Worm (Caenorhabditis elegans) whole organism, young adult: ENCODE measurements around the gene odd-2.

Experiments
- aptf-2 ChIP-seq: fragments of 200-800 bp; sonication (Bioruptor generic); conservative IDR thresholded peaks from 2 replicates; pipeline ENCODE4 v1.3.6; 2022; ENCODE audit warnings: missing genetic modification reagents, missing genetic modification characterization, missing compliant biosample characterization
- bed-1 ChIP-seq: fragments of 200-800 bp; sonication (Bioruptor generic); IDR thresholded peaks from 2 replicates; pipeline ENCODE4 v1.3.6; 2022; ENCODE audit warnings: missing genetic modification reagents, missing genetic modification characterization, missing compliant biosample characterization
- egrh-3 ChIP-seq: fragments of 200-800 bp; sonication (Bioruptor generic); IDR thresholded peaks from 2 replicates; pipeline ENCODE4 v1.3.6; 2022; ENCODE audit warnings: missing genetic modification reagents, missing genetic modification characterization, missing compliant biosample characterization
- ekl-4 ChIP-seq: fragments of 200-800 bp; sonication (Bioruptor generic); IDR thresholded peaks from 2 replicates; pipeline ENCODE4 v1.3.6; 2022; ENCODE audit warnings: missing genetic modification reagents, missing genetic modification characterization, missing compliant biosample characterization
- lin-26 ChIP-seq: fragments of 200-800 bp; sonication (Bioruptor generic); IDR thresholded peaks from 2 replicates; pipeline ENCODE4 v1.3.6; 2022; ENCODE audit warnings: missing genetic modification reagents, missing genetic modification characterization, missing compliant biosample characterization
- lin-40 ChIP-seq: sonication (generic microtip); optimal IDR thresholded peaks from 2 replicates; lab custom pipeline; 2016; ENCODE audit warnings: missing genetic modification characterization, mild to moderate bottlenecking, missing compliant biosample characterization, missing genotype, missing genetic modification reagents
- lir-1 ChIP-seq: fragments of 200-800 bp; sonication (Bioruptor generic); conservative IDR thresholded peaks from 2 replicates; pipeline ENCODE4 v1.3.6; 2022; ENCODE audit warnings: missing genetic modification reagents, missing genetic modification characterization, missing compliant biosample characterization
- madf-6 ChIP-seq: fragments of 200-800 bp; sonication (Bioruptor generic); IDR thresholded peaks from 2 replicates; pipeline ENCODE4 v1.3.6; 2022; ENCODE audit warnings: missing genetic modification reagents, missing genetic modification characterization, missing compliant biosample characterization
- nfya-2 ChIP-seq: fragments of 200-800 bp; sonication (Bioruptor generic); IDR thresholded peaks from 2 replicates; pipeline ENCODE4 v1.3.6; 2022; ENCODE audit warnings: missing genetic modification reagents, missing genetic modification characterization, missing compliant biosample characterization
- pha-4 ChIP-seq: fragments of 150-350 bp; sonication (generic microtip); optimal IDR thresholded peaks from 2 replicates; lab custom pipeline; 2014; ENCODE audit warnings: missing biosample characterization, missing genetic modification reagents, missing genetic modification characterization
- repo-1 ChIP-seq: sonication (generic microtip); optimal IDR thresholded peaks from 2 replicates; lab custom pipeline; 2017; ENCODE audit warnings: mild to moderate bottlenecking, missing genetic modification characterization, missing compliant biosample characterization

DNA sequence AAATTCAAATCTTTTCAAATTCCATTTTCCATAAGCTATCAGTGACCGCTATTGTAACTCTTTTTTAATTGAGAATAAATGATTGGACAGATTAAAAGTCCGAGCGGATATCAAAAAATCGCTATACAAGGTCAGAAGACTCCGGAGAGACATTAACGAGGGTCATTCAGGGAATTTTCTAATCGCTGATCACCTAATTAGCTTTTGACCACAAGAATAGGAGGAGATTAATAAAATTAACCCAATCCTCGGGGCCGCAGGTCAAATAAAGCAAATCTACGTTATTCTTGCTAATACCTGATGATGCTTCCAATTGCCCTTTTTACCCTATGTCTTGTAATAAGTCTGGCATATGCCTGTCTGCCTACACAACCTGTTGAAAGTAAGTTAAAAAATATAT is 13.3 kb upstream of the odd-2 start, which contains the start of gene T25B2.1:
- TF ChIP-seq egrh-3 (GFP tag; lab: Robert Waterston, UW) (no peak), nfya-2 (GFP tag; lab: Robert Waterston, UW) (no peak), repo-1 (tag; lab: Kevin White, UChicago) (no peak), lin-26 (GFP tag; lab: Robert Waterston, UW) (no peak), lir-1 (no peak), lin-40 (tag; lab: Kevin White, UChicago) (no peak), aptf-2 (GFP tag; lab: Robert Waterston, UW) (no peak), pha-4 (tag; lab: Kevin White, UChicago) (no peak), bed-1 (GFP tag; lab: Robert Waterston, UW) (no peak), ekl-4 (no peak), madf-6 (GFP tag; lab: Robert Waterston, UW) (no peak)
